Worm (Caenorhabditis elegans): ENCODE data around the gene pfn-3.

DNA sequence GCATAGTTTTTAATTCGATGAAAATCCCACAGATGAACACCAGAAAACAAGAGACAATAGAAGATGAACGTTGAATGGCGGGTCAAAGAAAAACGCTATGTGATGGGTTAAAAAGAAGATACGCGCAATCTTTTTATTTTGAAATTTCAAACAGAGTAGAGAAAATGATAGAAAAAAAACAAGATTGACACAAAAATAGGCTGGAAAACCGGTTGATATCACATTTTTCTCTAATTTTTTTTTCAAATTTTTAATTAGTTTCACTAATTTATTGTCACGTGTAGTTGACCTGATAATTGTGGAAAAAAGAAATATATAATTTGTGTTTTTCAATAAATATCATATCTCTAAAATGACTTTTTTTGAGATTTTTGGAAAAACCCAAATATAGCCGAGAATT is 43.7 kb upstream of the pfn-3 start, which contains the start of gene C05D9.9:
- TF ChIP-seq hmg-4 (GFP tag; optimal IDR thresholded peaks at IDR 0.05) = no peak
- no peak for TF ChIP-seq ama-1 (optimal IDR thresholded peaks at IDR 0.05)
- TF ChIP-seq B0310.2 (tag; optimal IDR thresholded peaks at IDR 0.05) = no peak
- no peak for TF ChIP-seq flt-1 (GFP tag; IDR thresholded peaks at IDR 0.05)
- no peak for TF ChIP-seq ceh-13 (GFP tag; optimal IDR thresholded peaks at IDR 0.05)
- TF ChIP-seq ceh-36 (tag; optimal IDR thresholded peaks at IDR 0.05) = no peak
- no peak for TF ChIP-seq hnd-1 (tag; optimal IDR thresholded peaks at IDR 0.05)
- no peak for TF ChIP-seq scrt-1 (GFP tag; IDR thresholded peaks at IDR 0.05)
- no peak for TF ChIP-seq sea-1 (GFP tag; conservative IDR thresholded peaks at IDR 0.05)
- no peak for TF ChIP-seq pes-1 (GFP tag; IDR thresholded peaks at IDR 0.05)
- no peak for TF ChIP-seq F13C5.2 (tag; optimal IDR thresholded peaks at IDR 0.05)
- TF ChIP-seq tbx-37 (GFP tag; conservative IDR thresholded peaks at IDR 0.05) = no peak
